Worm (Caenorhabditis elegans) whole organism, L1 larva: ENCODE measurements around the gene F14H8.8.

Experiments
- egl-27 ChIP-seq, 2 experiments: fragments of 150-350 bp in 1 of 2; sonication (generic microtip); optimal IDR thresholded peaks; 3 replicates each; lab custom pipeline; 2017 to 2018; ENCODE audit warnings: missing biosample characterization in 2 of 2, missing genetic modification characterization in 2 of 2, missing genetic modification reagents in 2 of 2
- elt-3 ChIP-seq, 6 experiments: fragments of 150-350 bp in 1 of 6; sonication (generic microtip); optimal IDR thresholded peaks; 2 replicates each; lab custom pipeline; 2017 to 2018; ENCODE audit warnings: missing biosample characterization in 6 of 6, missing genetic modification characterization in 6 of 6, inconsistent platforms in 1 of 6
- fkh-10 ChIP-seq: sonication (generic microtip); optimal IDR thresholded peaks from 2 replicates; lab custom pipeline; 2017; ENCODE audit warnings: missing biosample characterization, missing genetic modification reagents, missing genetic modification characterization
- lir-3 ChIP-seq: sonication (generic microtip); optimal IDR thresholded peaks from 2 replicates; lab custom pipeline; 2016; ENCODE audit warnings: mild to moderate bottlenecking, missing genetic modification characterization, moderate library complexity, missing compliant biosample characterization; ENCODE audit not compliant: poor library complexity
- skn-1 ChIP-seq: fragments of 150-350 bp; optimal IDR thresholded peaks from 2 replicates; lab custom pipeline; 2014; ENCODE audit warnings: missing biosample characterization, missing genetic modification characterization
- unc-130 ChIP-seq: fragments of 150-350 bp; optimal IDR thresholded peaks from 2 replicates; lab custom pipeline; 2017; ENCODE audit warnings: missing biosample characterization, missing genetic modification characterization, inconsistent platforms

DNA sequence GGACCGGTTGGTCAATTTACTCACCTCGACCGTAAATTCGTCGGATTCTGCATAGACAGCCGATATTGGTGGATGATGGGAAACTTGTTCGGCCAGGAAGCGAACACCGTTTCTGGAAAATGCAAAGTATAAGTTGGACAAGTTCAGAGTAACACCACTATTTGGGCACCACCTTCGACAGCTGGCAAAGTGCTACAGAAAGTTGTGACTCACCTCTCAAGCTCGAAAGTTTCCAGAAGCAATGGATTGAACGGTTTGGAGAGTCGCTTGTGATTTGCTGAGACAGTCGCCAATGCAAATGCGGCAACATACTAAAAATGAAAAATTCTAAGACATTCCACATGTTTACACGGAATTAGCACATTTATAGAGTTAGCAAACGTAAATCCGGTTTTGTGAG is 15.9 kb upstream of the F14H8.8 start:
- TF ChIP-seq egl-27 (tag; optimal IDR thresholded peaks at IDR 0.05; lab: Kevin White, UChicago) = no peak
- TF ChIP-seq fkh-10 (GFP tag; lab: Kevin White, UChicago) = no peak
- no peak for TF ChIP-seq lir-3 (tag; lab: Kevin White, UChicago)
- no peak for TF ChIP-seq elt-3 (tag; optimal IDR thresholded peaks at IDR 0.05; lab: Kevin White, UChicago)
- no peak for TF ChIP-seq skn-1
- TF ChIP-seq unc-130 = no peak
